Worm (Caenorhabditis elegans) whole organism, L3 larva: ENCODE data around the gene cpi-1.

ENCODE experiments used
- ZK546.5 ChIP-seq: sonication (generic microtip); optimal IDR thresholded peaks from 2 replicates; lab custom pipeline; 2017; ENCODE audit warnings: missing biosample characterization, missing genetic modification characterization
- aly-2 ChIP-seq: fragments of 150-350 bp; optimal IDR thresholded peaks from 2 replicates; lab custom pipeline; 2014; ENCODE audit warnings: missing biosample characterization, missing genetic modification characterization
- egl-27 ChIP-seq: sonication (generic microtip); optimal IDR thresholded peaks from 4 replicates; lab custom pipeline; 2017; ENCODE audit warnings: missing biosample characterization, missing genetic modification reagents, missing genetic modification characterization
- fkh-10 ChIP-seq: sonication (generic microtip); optimal IDR thresholded peaks from 2 replicates; lab custom pipeline; 2017; ENCODE audit warnings: missing biosample characterization, missing genetic modification reagents, missing genetic modification characterization
- fos-1 ChIP-seq: fragments of 150-350 bp; optimal IDR thresholded peaks from 2 replicates; lab custom pipeline; 2014; ENCODE audit warnings: missing biosample characterization, missing genetic modification characterization
- nhr-237 ChIP-seq: fragments of 150-350 bp; optimal IDR thresholded peaks from 2 replicates; lab custom pipeline; 2014; ENCODE audit warnings: missing biosample characterization, missing genetic modification characterization
- nhr-25 ChIP-seq: sonication (generic microtip); optimal IDR thresholded peaks from 2 replicates; lab custom pipeline; 2017; ENCODE audit warnings: missing biosample characterization, missing genetic modification characterization
- nhr-28 ChIP-seq: fragments of 150-350 bp; optimal IDR thresholded peaks from 2 replicates; lab custom pipeline; 2014; ENCODE audit warnings: missing biosample characterization, missing genetic modification characterization
- unc-39 ChIP-seq: sonication (generic microtip); optimal IDR thresholded peaks from 4 replicates; lab custom pipeline; 2017; ENCODE audit warnings: missing biosample characterization, missing genetic modification characterization

DNA sequence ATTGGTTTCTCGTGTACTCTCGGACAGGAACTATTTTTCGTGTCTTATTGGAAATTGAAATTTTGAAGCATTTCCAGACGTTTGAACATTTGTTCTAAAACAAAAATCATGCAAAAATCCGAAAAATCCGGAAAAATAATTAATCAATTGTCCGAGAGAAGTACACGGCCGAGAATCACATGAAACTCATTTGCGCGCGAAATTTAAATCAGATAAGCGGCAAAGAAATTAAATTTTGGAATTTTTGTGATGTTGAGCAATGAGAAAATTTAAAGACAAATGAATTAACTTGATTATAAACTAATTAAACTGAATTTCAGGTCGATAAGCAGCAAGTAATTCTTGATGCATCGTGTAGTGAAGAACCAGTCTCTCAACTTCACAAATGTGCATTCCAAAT, 15.2 kb upstream of the cpi-1 start:
- TF ChIP-seq egl-27 (tag; lab: Kevin White, UChicago) (no peak), nhr-237 (tag; lab: Kevin White, UChicago) (no peak), ZK546.5 (tag; lab: Kevin White, UChicago) (no peak), unc-39 (tag; lab: Kevin White, UChicago) (no peak), nhr-28 (no peak), fos-1 (tag; lab: Kevin White, UChicago) (no peak), aly-2 (no peak), fkh-10 (GFP tag; lab: Kevin White, UChicago) (no peak), nhr-25 (tag; lab: Kevin White, UChicago) (no peak)
